Comparison of ENCODE assay signal across 1 worm cellular context in genomic region chrIII:12851034-12851433, ce11.
TF ChIP-seq lines count a peak whose summit lies in the region.

No protein-coding gene starts in this region.

TF ChIP-seq in whole organism, L1 larva, 84 proteins besides CTCF, POLR2A, EP300 and RAD21 (continued from another document):
- no peak for TF ChIP-seq xbp-1 (tag; optimal IDR thresholded peaks at IDR 0.05; lab: Kevin White, UChicago)
TF ChIP-seq in whole organism, L1 larva: peak in this region for 4.
